Worm (Caenorhabditis elegans) whole organism, L4 larva: ENCODE data around the gene idpp-6.

Experiments used
- D1046.2 ChIP-seq: fragments of 200-800 bp; sonication (Bioruptor generic); IDR thresholded peaks from 2 replicates; pipeline ENCODE4 v1.3.6; 2022; ENCODE audit warnings: missing genetic modification characterization, missing compliant biosample characterization
- F26F4.8 ChIP-seq: fragments of 200-800 bp; sonication (Bioruptor generic); conservative IDR thresholded peaks from 2 replicates; pipeline ENCODE4 v1.3.6; 2022; ENCODE audit warnings: missing genetic modification characterization, missing compliant biosample characterization
- Y48G9A.11 ChIP-seq: fragments of 200-800 bp; sonication (Bioruptor generic); IDR thresholded peaks from 2 replicates; pipeline ENCODE4 v1.3.6; 2022; ENCODE audit warnings: missing genetic modification reagents, missing genetic modification characterization, missing compliant biosample characterization
- ZK337.2 ChIP-seq: fragments of 200-800 bp; sonication (Bioruptor generic); IDR thresholded peaks from 2 replicates; pipeline ENCODE4 v1.3.6; 2022; ENCODE audit warnings: missing genetic modification reagents, missing genetic modification characterization, missing compliant biosample characterization
- ZK546.5 ChIP-seq, 2 experiments: sonication (generic microtip); optimal IDR thresholded peaks; 2 replicates each; lab custom pipeline; 2017; ENCODE audit warnings: missing biosample characterization in 2 of 2, missing genetic modification characterization in 2 of 2
- ama-1 ChIP-seq: fragments of 150-350 bp; optimal IDR thresholded peaks from 2 replicates; lab custom pipeline; 2014; ENCODE audit warnings: inconsistent platforms, mixed read lengths
- ceh-28 ChIP-seq: fragments of 150-350 bp; optimal IDR thresholded peaks from 2 replicates; lab custom pipeline; 2014; ENCODE audit warnings: missing biosample characterization, missing genetic modification reagents, missing genetic modification characterization
- ceh-44 ChIP-seq: fragments of 200-800 bp; sonication (Bioruptor generic); IDR thresholded peaks from 2 replicates; pipeline ENCODE4 v1.3.6; 2022; ENCODE audit warnings: missing genetic modification reagents, missing genetic modification characterization, missing compliant biosample characterization
- ceh-82 ChIP-seq: sonication (generic microtip); optimal IDR thresholded peaks from 2 replicates; lab custom pipeline; 2017; ENCODE audit warnings: missing biosample characterization, missing genetic modification characterization
- ces-1 ChIP-seq: fragments of 150-350 bp; sonication (generic microtip); optimal IDR thresholded peaks from 4 replicates; lab custom pipeline; 2014; ENCODE audit warnings: missing biosample characterization, missing genetic modification reagents, missing genetic modification characterization
- cey-2 ChIP-seq: sonication (generic microtip); optimal IDR thresholded peaks from 3 replicates; lab custom pipeline; 2017; ENCODE audit warnings: missing genetic modification characterization, mild to moderate bottlenecking, missing compliant biosample characterization, antibody characterized with exemption, borderline replicate concordance; ENCODE audit not compliant: insufficient read depth
- ctbp-1 ChIP-seq: fragments of 200-800 bp; sonication (Bioruptor generic); IDR thresholded peaks from 2 replicates; pipeline ENCODE4 v1.3.6; 2022; ENCODE audit warnings: missing genetic modification reagents, missing genetic modification characterization, missing compliant biosample characterization
- daf-12 ChIP-seq: fragments of 150-350 bp; optimal IDR thresholded peaks from 2 replicates; lab custom pipeline; 2014; ENCODE audit warnings: missing biosample characterization, missing genetic modification reagents, missing genetic modification characterization
- daf-16 ChIP-seq, 3 experiments: sonication (generic microtip); optimal IDR thresholded peaks; 2 replicates each; lab custom pipeline; 2016 to 2017; ENCODE audit warnings: missing genetic modification characterization in 3 of 3, missing genetic modification reagents in 3 of 3, mild to moderate bottlenecking in 2 of 3, missing compliant biosample characterization in 2 of 3, missing biosample characterization in 1 of 3, moderate library complexity in 1 of 3
- daf-8 ChIP-seq: fragments of 200-800 bp; sonication (Bioruptor generic); IDR thresholded peaks from 2 replicates; pipeline ENCODE4 v1.3.6; 2022; ENCODE audit warnings: missing genetic modification characterization, missing compliant biosample characterization
- dmd-6 ChIP-seq: fragments of 200-800 bp; sonication (Bioruptor generic); IDR thresholded peaks from 2 replicates; pipeline ENCODE4 v1.3.6; 2022; ENCODE audit warnings: missing genetic modification reagents, missing genetic modification characterization, missing compliant biosample characterization
- dmd-8 ChIP-seq: fragments of 200-800 bp; sonication (Bioruptor generic); IDR thresholded peaks from 2 replicates; pipeline ENCODE4 v1.3.6; 2022; ENCODE audit warnings: missing genetic modification characterization, missing compliant biosample characterization
- dve-1 ChIP-seq: sonication (generic microtip); optimal IDR thresholded peaks from 2 replicates; lab custom pipeline; 2017; ENCODE audit warnings: antibody characterized with exemption, mild to moderate bottlenecking, missing genetic modification characterization, missing compliant biosample characterization; ENCODE audit not compliant: insufficient read depth
- fkh-10 ChIP-seq: fragments of 150-350 bp; optimal IDR thresholded peaks from 2 replicates; lab custom pipeline; 2014; ENCODE audit warnings: missing biosample characterization, missing genetic modification reagents, missing genetic modification characterization
- fos-1 ChIP-seq: fragments of 150-350 bp; optimal IDR thresholded peaks from 2 replicates; lab custom pipeline; 2014; ENCODE audit warnings: missing biosample characterization, missing genetic modification characterization
- hif-1 ChIP-seq, 2 experiments: sonication (generic microtip); optimal IDR thresholded peaks; 2 replicates each; lab custom pipeline; 2016 to 2017; ENCODE audit warnings: missing compliant biosample characterization in 2 of 2, missing genetic modification characterization in 2 of 2, missing genetic modification reagents in 2 of 2, missing genotype in 2 of 2, mild to moderate bottlenecking in 1 of 2
- lin-29 ChIP-seq: fragments of 200-800 bp; sonication (Bioruptor generic); IDR thresholded peaks from 2 replicates; pipeline ENCODE4 v1.3.6; 2022; ENCODE audit warnings: missing genetic modification reagents, missing genetic modification characterization, missing compliant biosample characterization
- lin-38 ChIP-seq: fragments of 200-800 bp; sonication (Bioruptor generic); IDR thresholded peaks from 2 replicates; pipeline ENCODE4 v1.3.6; 2022; ENCODE audit warnings: missing genetic modification reagents, missing genetic modification characterization, missing compliant biosample characterization
- lsy-2 ChIP-seq, 2 experiments: fragments of 150-350 bp in 1 of 2; sonication (generic microtip) in 1 of 2; optimal IDR thresholded peaks; 2 replicates each; lab custom pipeline; 2014 to 2017; ENCODE audit warnings: missing biosample characterization in 2 of 2, missing genetic modification characterization in 2 of 2
- madf-9 ChIP-seq: fragments of 200-800 bp; sonication (Bioruptor generic); conservative IDR thresholded peaks from 2 replicates; pipeline ENCODE4 v1.3.6; 2022; ENCODE audit warnings: missing genetic modification reagents, missing genetic modification characterization, missing compliant biosample characterization
- mep-1 ChIP-seq: fragments of 150-350 bp; sonication (generic microtip); optimal IDR thresholded peaks from 3 replicates; lab custom pipeline; 2014; ENCODE audit warnings: missing biosample characterization, missing genetic modification characterization
- mes-2 ChIP-seq: sonication (generic microtip); optimal IDR thresholded peaks from 2 replicates; lab custom pipeline; 2016; ENCODE audit warnings: missing genotype, mild to moderate bottlenecking, missing genetic modification characterization, missing compliant biosample characterization; ENCODE audit not compliant: poor library complexity, severe bottlenecking
- nhr-102 ChIP-seq: sonication (generic microtip); optimal IDR thresholded peaks from 2 replicates; lab custom pipeline; 2016; ENCODE audit warnings: mild to moderate bottlenecking, missing genetic modification characterization, moderate library complexity, missing compliant biosample characterization
- nhr-11 ChIP-seq: fragments of 150-350 bp; optimal IDR thresholded peaks from 2 replicates; lab custom pipeline; 2014; ENCODE audit warnings: missing biosample characterization, missing genetic modification characterization
- nhr-237 ChIP-seq: sonication (generic microtip); optimal IDR thresholded peaks from 2 replicates; lab custom pipeline; 2017; ENCODE audit warnings: missing biosample characterization, missing genetic modification characterization
- nhr-28 ChIP-seq: fragments of 150-350 bp; optimal IDR thresholded peaks from 2 replicates; lab custom pipeline; 2014; ENCODE audit warnings: missing biosample characterization, missing genetic modification characterization
- nhr-42 ChIP-seq: fragments of 200-800 bp; sonication (Bioruptor generic); IDR thresholded peaks from 2 replicates; pipeline ENCODE4 v1.3.6; 2022; ENCODE audit warnings: missing genetic modification characterization, missing compliant biosample characterization
- nhr-48 ChIP-seq: sonication (generic microtip); optimal IDR thresholded peaks from 2 replicates; lab custom pipeline; 2016; ENCODE audit warnings: mild to moderate bottlenecking, missing genetic modification characterization, missing compliant biosample characterization
- nhr-6 ChIP-seq: fragments of 150-350 bp; optimal IDR thresholded peaks from 2 replicates; lab custom pipeline; 2014; ENCODE audit warnings: missing biosample characterization, missing genetic modification characterization
- nhr-76 ChIP-seq: fragments of 150-350 bp; optimal IDR thresholded peaks from 2 replicates; lab custom pipeline; 2014; ENCODE audit warnings: missing biosample characterization, missing genetic modification characterization
- pha-4 ChIP-seq, 2 experiments: fragments of 150-350 bp in 1 of 2; fragments of 200-800 bp in 1 of 2; sonication (Bioruptor generic) in 1 of 2; IDR thresholded peaks in 1 of 2; optimal IDR thresholded peaks in 1 of 2; 2 replicates each; pipeline versions ENCODE4 v1.3.6 to Lab custom; 2014 to 2022; ENCODE audit warnings: missing genetic modification characterization in 2 of 2, missing genetic modification reagents in 2 of 2, missing biosample characterization in 1 of 2, missing compliant biosample characterization in 1 of 2
- rbr-2 ChIP-seq: sonication (generic microtip); optimal IDR thresholded peaks from 2 replicates; lab custom pipeline; 2016; ENCODE audit warnings: missing genotype, missing genetic modification characterization, missing compliant biosample characterization
- saeg-2 ChIP-seq: fragments of 200-800 bp; sonication (Bioruptor generic); IDR thresholded peaks from 2 replicates; pipeline ENCODE4 v1.3.6; 2022; ENCODE audit warnings: missing genetic modification reagents, missing genetic modification characterization, missing compliant biosample characterization
- sdz-12 ChIP-seq: fragments of 200-800 bp; sonication (Bioruptor generic); optimal IDR thresholded peaks from 2 replicates; lab custom pipeline; 2018; ENCODE audit warnings: mild to moderate bottlenecking, missing genetic modification characterization, missing compliant biosample characterization
- set-16 ChIP-seq: fragments of 200-800 bp; sonication (Bioruptor generic); IDR thresholded peaks from 2 replicates; pipeline ENCODE4 v1.3.6; 2022; ENCODE audit warnings: missing genetic modification reagents, missing genetic modification characterization, missing compliant biosample characterization
- spr-1 ChIP-seq: sonication (generic microtip); optimal IDR thresholded peaks from 2 replicates; lab custom pipeline; 2016; ENCODE audit warnings: mild to moderate bottlenecking, missing genetic modification characterization, missing compliant biosample characterization
- tra-1 ChIP-seq: fragments of 200-800 bp; sonication (Bioruptor generic); IDR thresholded peaks from 2 replicates; pipeline ENCODE4 v1.3.6; 2022; ENCODE audit warnings: missing genetic modification reagents, missing genetic modification characterization, missing compliant biosample characterization
- unc-62 ChIP-seq, 3 experiments: fragments of 150-350 bp in 1 of 3; sonication (generic microtip); optimal IDR thresholded peaks in 2 of 3; peaks in 1 of 3; 1 replicate in 1 of 3; 2 replicates in 2 of 3; lab custom pipeline; 2014 to 2017; ENCODE audit warnings: missing biosample characterization in 3 of 3, missing genetic modification characterization in 3 of 3, missing genetic modification reagents in 3 of 3, missing genotype in 1 of 3
- vab-7 ChIP-seq: fragments of 200-800 bp; sonication (Bioruptor generic); IDR thresholded peaks from 2 replicates; pipeline ENCODE4 v1.3.6; 2022; ENCODE audit warnings: missing genetic modification reagents, missing genetic modification characterization, missing compliant biosample characterization
- zfp-3 ChIP-seq: fragments of 200-800 bp; sonication (Bioruptor generic); conservative IDR thresholded peaks from 2 replicates; pipeline ENCODE4 v1.3.6; 2022; ENCODE audit warnings: missing genetic modification reagents, missing genetic modification characterization, missing compliant biosample characterization
- zip-11 ChIP-seq: fragments of 200-800 bp; sonication (Bioruptor generic); IDR thresholded peaks from 2 replicates; pipeline ENCODE4 v1.3.6; 2022; ENCODE audit warnings: missing genetic modification characterization, missing compliant biosample characterization

idpp-6 gene

ce11 chrX:6737329-6738008 lies 45.5 kb upstream of the idpp-6 start (continued):
- TF ChIP-seq lin-38 (GFP tag; lab: Robert Waterston, UW) (peak; percentile 53), sdz-12 (GFP tag; lab: Kevin White, UChicago) (no peak), fkh-10 (GFP tag; lab: Kevin White, UChicago) (peak; percentile 1), daf-12 (no peak), madf-9 (GFP tag; lab: Robert Waterston, UW) (0 out of 2 replicates have a peak, but pooled peaks have one; percentile 37), lsy-2 (tag; optimal IDR thresholded peaks at IDR 0.05; lab: Kevin White, UChicago) (peak; percentile 73 to 86), spr-1 (peak; percentile 85), zip-11 (GFP tag; lab: Robert Waterston, UW) (no peak), daf-16 (GFP tag; optimal IDR thresholded peaks at IDR 0.05; lab: Kevin White, UChicago) (peak; percentile 74 to 76), daf-16 (tag; optimal IDR thresholded peaks at IDR 0.05; lab: Kevin White, UChicago) (peak; percentile 86), ceh-82 (tag; lab: Kevin White, UChicago) (no peak), ZK546.5 (tag; optimal IDR thresholded peaks at IDR 0.05; lab: Kevin White, UChicago) (no peak)

ce11 chrX:6738535-6738934 lies 44.4 kb upstream of the idpp-6 start:
- TF ChIP-seq fos-1 (tag; lab: Kevin White, UChicago) (no peak), mes-2 (tag; lab: Kevin White, UChicago) (no peak), dve-1 (tag; lab: Kevin White, UChicago) (peak; percentile 10), nhr-11 (tag; lab: Kevin White, UChicago) (no peak), nhr-6 (no peak), ZK546.5 (tag; optimal IDR thresholded peaks at IDR 0.05; lab: Kevin White, UChicago) (no peak), nhr-42 (GFP tag; lab: Robert Waterston, UW) (no peak), D1046.2 (GFP tag; lab: Robert Waterston, UW) (no peak), fkh-10 (GFP tag; lab: Kevin White, UChicago) (no peak), rbr-2 (tag; lab: Kevin White, UChicago) (no peak), zfp-3 (GFP tag; lab: Robert Waterston, UW) (no peak), ceh-28 (no peak), F26F4.8 (GFP tag; lab: Robert Waterston, UW) (no peak), dmd-6 (0 out of 2 replicates have a peak, but pooled peaks have one; percentile 31), nhr-237 (tag; lab: Kevin White, UChicago) (no peak), saeg-2 (GFP tag; lab: Robert Waterston, UW) (no peak), ctbp-1 (GFP tag; lab: Robert Waterston, UW) (no peak), pha-4 (GFP tag; IDR thresholded peaks at IDR 0.05; lab: Robert Waterston, UW) (no peak), pha-4 (tag; optimal IDR thresholded peaks at IDR 0.05; lab: Kevin White, UChicago) (no peak), nhr-76 (no peak), nhr-102 (no peak), ZK337.2 (GFP tag; lab: Robert Waterston, UW) (no peak), ces-1 (GFP tag; lab: Kevin White, UChicago) (no peak), unc-62 (GFP tag; optimal IDR thresholded peaks at IDR 0.05 in 1 of 2; lab: Kevin White, UChicago) (peak in 1 of 2 experiments; percentile 72), unc-62 (tag; optimal IDR thresholded peaks at IDR 0.05; lab: Kevin White, UChicago) (no peak), Y48G9A.11 (GFP tag; lab: Robert Waterston, UW) (no peak), nhr-48 (tag; lab: Kevin White, UChicago) (no peak), tra-1 (GFP tag; lab: Robert Waterston, UW) (no peak), daf-8 (GFP tag; lab: Robert Waterston, UW) (no peak), set-16 (GFP tag; lab: Robert Waterston, UW) (no peak), cey-2 (tag; lab: Kevin White, UChicago) (no peak), nhr-28 (tag; lab: Kevin White, UChicago) (peak; percentile 0), ceh-44 (no peak), zip-11 (GFP tag; lab: Robert Waterston, UW) (no peak), lin-29 (GFP tag; lab: Robert Waterston, UW) (no peak), vab-7 (GFP tag; lab: Robert Waterston, UW) (no peak), hif-1 (tag; optimal IDR thresholded peaks at IDR 0.05; lab: Kevin White, UChicago) (no peak), ama-1 (lab: Kevin White, UChicago) (no peak), spr-1 (no peak), mep-1 (tag; lab: Kevin White, UChicago) (no peak), dmd-8 (GFP tag; lab: Robert Waterston, UW) (no peak)
